Worm (Caenorhabditis elegans): ENCODE measurements around the gene Y37H2C.4.
A peak's percentile ranks its signal among the peaks of the same experiment; 100 is the strongest.

Gene Y37H2C.4

ce11 chrV:18246077-18246476 lies 24.4 kb upstream of the Y37H2C.4 start:
- TF ChIP-seq aha-1 (tag) (no peak), daf-16 (GFP tag; optimal IDR thresholded peaks at IDR 0.05) (no peak), daf-16 (tag; optimal IDR thresholded peaks at IDR 0.05) (peak; percentile 49), cey-2 (tag; optimal IDR thresholded peaks at IDR 0.05; ENCODE audit: borderline replicate concordance, insufficient read depth) (no peak), dve-1 (tag; optimal IDR thresholded peaks at IDR 0.05; ENCODE audit: insufficient read depth) (peak; percentile 29), spr-1 (tag; optimal IDR thresholded peaks at IDR 0.05) (no peak), lim-7 (GFP tag; IDR thresholded peaks at IDR 0.05) (no peak), ceh-28 (tag; optimal IDR thresholded peaks at IDR 0.05) (no peak), ceh-20 (GFP tag; IDR thresholded peaks at IDR 0.05) (no peak), pqm-1 (tag; optimal IDR thresholded peaks at IDR 0.05) (peak; percentile 77), F44E2.7 (GFP tag; IDR thresholded peaks at IDR 0.05) (no peak), set-16 (GFP tag; IDR thresholded peaks at IDR 0.05) (no peak), rbr-2 (tag; optimal IDR thresholded peaks at IDR 0.05) (no peak), nhr-28 (tag; optimal IDR thresholded peaks at IDR 0.05) (peak; percentile 63), lir-3 (tag; optimal IDR thresholded peaks at IDR 0.05) (no peak), dmd-6 (GFP tag; IDR thresholded peaks at IDR 0.05) (peak; percentile 36; the same call in 1 of the 2 replicates)

DNA sequence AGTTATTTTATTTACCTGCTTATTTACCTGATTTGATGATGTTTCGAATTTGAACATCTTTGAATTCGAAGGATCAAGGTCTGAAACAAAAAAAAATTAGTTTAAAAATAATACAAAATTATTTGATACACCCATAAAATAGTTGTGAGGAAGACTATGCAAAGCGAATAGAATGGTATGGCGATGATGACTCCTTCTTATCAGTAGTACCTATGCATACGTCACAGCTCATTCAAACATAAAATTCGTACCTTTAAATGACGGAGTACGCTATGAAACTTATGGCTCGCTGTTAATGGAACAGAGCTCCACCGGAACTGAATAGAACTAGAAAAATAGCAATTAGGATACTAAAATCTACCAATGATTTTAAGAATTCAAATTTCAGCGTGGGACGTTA lies 18.3 kb upstream of the Y37H2C.4 start, which contains the start of gene R10E8.1:
TSS of gene R10E8.1 (minus strand) at position 178 of the 400 bp plus-strand sequence.
- TF ChIP-seq zip-11 (GFP tag; IDR thresholded peaks at IDR 0.05), result no peak
- TF ChIP-seq nhr-76 (tag; optimal IDR thresholded peaks at IDR 0.05), result no peak
- no peak for TF ChIP-seq ztf-7 (tag; optimal IDR thresholded peaks at IDR 0.05)
- TF ChIP-seq nhr-28 (tag; optimal IDR thresholded peaks at IDR 0.05), result peak; percentile 57
- TF ChIP-seq zip-2 (tag; optimal IDR thresholded peaks at IDR 0.05), result no peak
- TF ChIP-seq daf-8 (GFP tag; IDR thresholded peaks at IDR 0.05), result no peak
- TF ChIP-seq ceh-82 (tag; optimal IDR thresholded peaks at IDR 0.05), result no peak
- TF ChIP-seq pqm-1 (tag; optimal IDR thresholded peaks at IDR 0.05), result peak; percentile 15
- no peak for TF ChIP-seq dve-1 (tag; optimal IDR thresholded peaks at IDR 0.05; ENCODE audit: insufficient read depth)
- no peak for TF ChIP-seq mes-2 (tag; optimal IDR thresholded peaks at IDR 0.05; ENCODE audit: poor library complexity, severe bottlenecking)
- no peak for TF ChIP-seq snpc-4 (tag; optimal IDR thresholded peaks at IDR 0.05)
- TF ChIP-seq Y75B8A.6 (GFP tag; IDR thresholded peaks at IDR 0.05), result no peak

DNA sequence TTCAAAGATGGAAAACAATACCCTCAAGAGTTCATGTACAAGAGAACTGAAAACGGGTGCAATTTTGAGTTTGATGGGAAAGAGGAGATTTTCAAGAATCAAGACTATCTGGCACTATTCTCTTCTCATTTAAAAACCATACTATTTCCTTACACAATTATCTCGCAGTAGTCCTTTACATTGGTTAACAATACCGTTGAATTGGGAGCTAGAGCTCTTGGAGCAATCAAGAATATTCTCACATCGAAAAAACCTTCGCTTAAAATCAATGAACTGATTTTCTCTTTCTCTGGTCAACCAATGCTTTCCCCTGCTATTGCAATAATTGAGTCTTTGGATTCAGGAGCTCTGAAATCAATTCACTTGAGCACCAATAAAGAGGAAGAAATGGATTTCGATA lies 17.0 kb upstream of the Y37H2C.4 start, which contains the start of gene R10E8.2:
TSS of gene R10E8.2 (plus strand) at position 301 of the 400 bp plus-strand sequence.
- TF ChIP-seq zip-11 (GFP tag; IDR thresholded peaks at IDR 0.05) (no peak), F44E2.7 (GFP tag; IDR thresholded peaks at IDR 0.05) (no peak)

DNA sequence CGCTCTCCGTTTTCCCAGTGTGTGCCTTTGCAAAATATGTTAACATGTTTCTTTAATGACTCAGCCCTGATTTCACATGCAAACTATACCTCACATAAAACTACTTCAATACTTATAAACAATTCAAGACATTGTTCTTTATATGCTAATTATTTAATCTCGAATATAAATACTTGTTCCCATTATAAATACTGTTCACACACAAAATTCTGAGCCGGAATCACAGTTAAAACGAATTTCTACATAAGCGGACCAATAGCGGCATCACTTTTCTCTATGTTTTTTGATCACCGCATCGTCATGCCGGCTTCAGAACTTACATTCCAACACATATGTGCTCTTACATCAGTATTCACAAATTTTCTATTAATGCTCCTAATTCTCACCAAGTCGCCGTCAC lies 16.0 kb upstream of the Y37H2C.4 start, which contains the start of gene R10E8.5:
TSS of gene R10E8.5 (plus strand) at position 301 of the 400 bp plus-strand sequence.
- TF ChIP-seq duxl-1 (tag; optimal IDR thresholded peaks at IDR 0.05; ENCODE audit: poor library complexity) (no peak), lin-1 (GFP tag; IDR thresholded peaks at IDR 0.05) (no peak), Y48G9A.11 (GFP tag; IDR thresholded peaks at IDR 0.05) (no peak), T20F7.1 (GFP tag; optimal IDR thresholded peaks at IDR 0.05) (no peak), zip-2 (tag; optimal IDR thresholded peaks at IDR 0.05) (no peak), mes-2 (tag; optimal IDR thresholded peaks at IDR 0.05; ENCODE audit: poor library complexity, severe bottlenecking) (no peak), gei-8 (GFP tag; optimal IDR thresholded peaks at IDR 0.05) (no peak), arid-1 (GFP tag; conservative IDR thresholded peaks at IDR 0.05) (no peak), pqm-1 (tag; optimal IDR thresholded peaks at IDR 0.05) (no peak), madf-9 (GFP tag; conservative IDR thresholded peaks at IDR 0.05) (no peak), dmd-8 (GFP tag; IDR thresholded peaks at IDR 0.05) (no peak), skn-1 (tag; optimal IDR thresholded peaks at IDR 0.05) (no peak), saeg-2 (GFP tag; IDR thresholded peaks at IDR 0.05) (no peak), zfp-2 (tag; optimal IDR thresholded peaks at IDR 0.05) (no peak), mxl-2 (GFP tag; conservative IDR thresholded peaks at IDR 0.05) (no peak), hif-1 (tag; optimal IDR thresholded peaks at IDR 0.05) (no peak), lim-7 (GFP tag; IDR thresholded peaks at IDR 0.05) (no peak), fos-1 (tag; optimal IDR thresholded peaks at IDR 0.05) (no peak)
